Worm (Caenorhabditis elegans): ENCODE measurements around the gene srh-34.

DNA sequence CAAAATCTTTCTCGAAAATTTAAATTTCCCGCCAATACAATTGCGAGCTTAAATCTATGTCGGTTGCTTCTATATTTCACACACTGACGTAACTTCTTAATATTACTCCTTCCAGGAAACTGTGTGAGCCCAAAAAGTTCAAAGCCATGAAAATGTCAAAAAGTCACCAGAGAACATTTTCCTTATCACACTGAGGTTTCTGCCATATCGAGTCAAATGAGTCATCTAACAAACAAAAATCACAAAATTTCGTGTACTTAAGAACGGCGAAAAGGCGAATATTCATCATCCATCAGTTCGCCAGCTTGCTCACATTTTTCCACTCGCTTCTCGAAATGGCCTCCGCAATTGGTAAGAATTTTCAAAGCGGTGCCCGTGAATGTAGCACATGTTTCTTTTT, 3.2 kb upstream of the srh-34 start, which contains the start of gene M02H5.8:
- TF ChIP-seq nhr-12 (tag; optimal IDR thresholded peaks at IDR 0.05) (no peak), ztf-4 (tag; optimal IDR thresholded peaks at IDR 0.05) (no peak), unc-39 (tag; optimal IDR thresholded peaks at IDR 0.05) (no peak), nhr-11 (tag; optimal IDR thresholded peaks at IDR 0.05) (no peak), zag-1 (tag; optimal IDR thresholded peaks at IDR 0.05) (no peak), mml-1 (tag; optimal IDR thresholded peaks at IDR 0.05) (no peak), elt-1 (tag; optimal IDR thresholded peaks at IDR 0.05) (no peak), fkh-10 (GFP tag; optimal IDR thresholded peaks at IDR 0.05) (no peak), snpc-4 (tag; optimal IDR thresholded peaks at IDR 0.05) (no peak), fos-1 (tag; optimal IDR thresholded peaks at IDR 0.05) (no peak), nhr-237 (tag; optimal IDR thresholded peaks at IDR 0.05) (no peak), nhr-67 (tag; optimal IDR thresholded peaks at IDR 0.05) (no peak), ceh-9 (tag; optimal IDR thresholded peaks at IDR 0.05) (no peak), daf-12 (tag; optimal IDR thresholded peaks at IDR 0.05) (no peak)
